Fruit fly (Drosophila melanogaster) whole organism, embryonic: ENCODE data around the gene CG1847.

Experiments used
- Abd-B ChIP-seq: fragments of 200-800 bp; sonication (Bioruptor generic); optimal IDR thresholded peaks from 2 replicates; lab custom pipeline; 2018; ENCODE audit warnings: missing biosample characterization, mild to moderate bottlenecking, missing genetic modification characterization, moderate library complexity
- Atf3 ChIP-seq: fragments of 200-800 bp; sonication (Bioruptor generic); optimal IDR thresholded peaks from 3 replicates; lab custom pipeline; 2016; ENCODE audit warnings: missing biosample characterization, missing genetic modification characterization
- Awh ChIP-seq: fragments of 200-800 bp; sonication (Bioruptor generic); IDR thresholded peaks from 2 replicates; pipeline ENCODE4, ENCODE4 v1.3.6; 2022; ENCODE audit warnings: missing biosample characterization, missing genetic modification characterization
- CG10959 ChIP-seq: fragments of 200-800 bp; sonication (Bioruptor generic); IDR thresholded peaks from 2 replicates; pipeline ENCODE4 v1.3.6; 2022; ENCODE audit warnings: missing biosample characterization, missing genetic modification characterization
- CG11093 ChIP-seq: fragments of 200-800 bp; sonication (Bioruptor generic); IDR thresholded peaks from 3 replicates; pipeline ENCODE4 v1.3.6; 2022; ENCODE audit warnings: missing biosample characterization, missing genetic modification characterization
- CG12155 ChIP-seq: fragments of 200-800 bp; sonication (Bioruptor generic); optimal IDR thresholded peaks from 3 replicates; lab custom pipeline; 2016; ENCODE audit warnings: missing biosample characterization, missing genetic modification characterization
- CG12391 ChIP-seq: fragments of 200-800 bp; sonication (Bioruptor generic); optimal IDR thresholded peaks from 3 replicates; lab custom pipeline; 2018; ENCODE audit warnings: missing biosample characterization, mild to moderate bottlenecking, missing genetic modification characterization, moderate library complexity
- CG14050 ChIP-seq: fragments of 200-800 bp; sonication (Bioruptor generic); IDR thresholded peaks from 3 replicates; pipeline ENCODE4 v1.3.6; 2022; ENCODE audit warnings: missing biosample characterization, missing genetic modification characterization
- CG14441 ChIP-seq: fragments of 200-800 bp; sonication (Bioruptor generic); IDR thresholded peaks from 2 replicates; pipeline ENCODE4 v1.3.6; 2022; ENCODE audit warnings: missing biosample characterization, missing genetic modification characterization
- CG14667 ChIP-seq: fragments of 200-800 bp; sonication (Bioruptor generic); IDR thresholded peaks from 2 replicates; pipeline ENCODE4 v1.3.6; 2022; ENCODE audit warnings: missing biosample characterization, missing genetic modification characterization
- CG16815 ChIP-seq: fragments of 200-800 bp; sonication (Bioruptor generic); optimal IDR thresholded peaks from 3 replicates; lab custom pipeline; 2017; ENCODE audit warnings: missing biosample characterization, mild to moderate bottlenecking, missing genetic modification characterization
- CG2120 ChIP-seq: fragments of 200-800 bp; sonication (Bioruptor generic); optimal IDR thresholded peaks from 3 replicates; lab custom pipeline; 2016; ENCODE audit warnings: missing biosample characterization, missing genetic modification characterization
- CG31388 ChIP-seq: fragments of 200-800 bp; sonication (Bioruptor generic); optimal IDR thresholded peaks from 2 replicates; lab custom pipeline; 2016; ENCODE audit warnings: missing biosample characterization, missing genetic modification characterization
- CG32772 ChIP-seq: fragments of 200-800 bp; sonication (Bioruptor generic); IDR thresholded peaks from 2 replicates; pipeline ENCODE4 v1.3.6; 2022; ENCODE audit warnings: missing biosample characterization, missing genetic modification characterization
- CG3407 ChIP-seq: fragments of 200-800 bp; sonication (Bioruptor generic); optimal IDR thresholded peaks from 2 replicates; lab custom pipeline; 2018; ENCODE audit warnings: missing biosample characterization, mild to moderate bottlenecking, missing genetic modification characterization
- CG4328 ChIP-seq: fragments of 200-800 bp; sonication (Bioruptor generic); optimal IDR thresholded peaks from 3 replicates; lab custom pipeline; 2017; ENCODE audit warnings: missing biosample characterization, missing genetic modification reagents, missing genetic modification characterization
- CG5180 ChIP-seq: fragments of 200-800 bp; sonication (Bioruptor generic); optimal IDR thresholded peaks from 3 replicates; lab custom pipeline; 2017; ENCODE audit warnings: missing biosample characterization, missing genetic modification characterization, mild to moderate bottlenecking, moderate library complexity, missing genetic modification reagents
- CG6689 ChIP-seq: fragments of 200-800 bp; sonication (Bioruptor generic); IDR thresholded peaks from 2 replicates; pipeline ENCODE4 v1.3.6; 2022; ENCODE audit warnings: missing biosample characterization, missing genetic modification characterization
- CG6854 ChIP-seq: fragments of 200-800 bp; sonication (Bioruptor generic); optimal IDR thresholded peaks from 3 replicates; lab custom pipeline; 2017; ENCODE audit warnings: missing biosample characterization, mild to moderate bottlenecking, missing genetic modification characterization
- CG8944 ChIP-seq: fragments of 200-800 bp; sonication (Bioruptor generic); optimal IDR thresholded peaks from 3 replicates; lab custom pipeline; 2016; ENCODE audit warnings: missing biosample characterization, missing genetic modification characterization
- CG9437 ChIP-seq: fragments of 200-800 bp; sonication (Bioruptor generic); optimal IDR thresholded peaks from 2 replicates; lab custom pipeline; 2018; ENCODE audit warnings: missing biosample characterization, mild to moderate bottlenecking, missing genetic modification characterization
- Doc2 ChIP-seq: fragments of 200-800 bp; sonication (Bioruptor generic); IDR thresholded peaks from 2 replicates; pipeline ENCODE4 v1.3.6; 2022; ENCODE audit warnings: missing biosample characterization, missing genetic modification characterization
- Dref ChIP-seq: fragments of 200-800 bp; sonication (Bioruptor generic); IDR thresholded peaks from 2 replicates; pipeline ENCODE4 v1.3.6; 2022; ENCODE audit warnings: missing biosample characterization, missing genetic modification characterization
- E2f1 ChIP-seq: fragments of 200-800 bp; sonication (Bioruptor generic); IDR thresholded peaks from 2 replicates; pipeline ENCODE4 v1.3.6; 2022; ENCODE audit warnings: missing biosample characterization, missing genetic modification characterization
- Ets65A ChIP-seq: fragments of 200-800 bp; sonication (Bioruptor generic); peaks from one replicate; lab custom pipeline; 2016; ENCODE audit warnings: missing biosample characterization, missing genetic modification characterization
- Ets97D ChIP-seq: fragments of 200-800 bp; sonication (Bioruptor generic); optimal IDR thresholded peaks from 3 replicates; lab custom pipeline; 2016; ENCODE audit warnings: missing biosample characterization, missing genetic modification characterization
- H2.0 ChIP-seq: fragments of 200-800 bp; sonication (Bioruptor generic); IDR thresholded peaks from 2 replicates; pipeline ENCODE4 v1.3.6; 2022; ENCODE audit warnings: missing biosample characterization, missing genetic modification characterization
- Hsf ChIP-seq: fragments of 200-800 bp; sonication (Bioruptor generic); optimal IDR thresholded peaks from 3 replicates; lab custom pipeline; 2016; ENCODE audit warnings: missing biosample characterization, missing genetic modification characterization
- MTF-1 ChIP-seq: fragments of 200-800 bp; sonication (Bioruptor generic); optimal IDR thresholded peaks from 2 replicates; lab custom pipeline; 2018; ENCODE audit warnings: missing biosample characterization, mild to moderate bottlenecking, missing genetic modification characterization, borderline replicate concordance
- Mad ChIP-seq: fragments of 200-800 bp; sonication (Bioruptor generic); optimal IDR thresholded peaks from 2 replicates; lab custom pipeline; 2016; ENCODE audit warnings: missing biosample characterization, missing genetic modification characterization
- Mes4 ChIP-seq: fragments of 200-800 bp; sonication (Bioruptor generic); optimal IDR thresholded peaks from 2 replicates; lab custom pipeline; 2016; ENCODE audit warnings: missing biosample characterization, missing genetic modification characterization
- Ravus ChIP-seq: fragments of 200-800 bp; sonication (Bioruptor generic); IDR thresholded peaks from 2 replicates; pipeline ENCODE4 v1.3.6; 2022; ENCODE audit warnings: missing biosample characterization, missing genetic modification characterization
- Sry-δ ChIP-seq: fragments of 200-800 bp; sonication (Bioruptor generic); optimal IDR thresholded peaks from 2 replicates; lab custom pipeline; 2016; ENCODE audit warnings: missing biosample characterization, missing genetic modification characterization
- Xbp1 ChIP-seq: fragments of 200-800 bp; sonication (Bioruptor generic); optimal IDR thresholded peaks from 3 replicates; lab custom pipeline; 2016; ENCODE audit warnings: missing biosample characterization, mild to moderate bottlenecking, missing genetic modification characterization
- ara ChIP-seq: fragments of 200-800 bp; sonication (Bioruptor generic); IDR thresholded peaks from 2 replicates; pipeline ENCODE4 v1.3.6; 2022; ENCODE audit warnings: missing biosample characterization, missing genetic modification characterization
- ato ChIP-seq: fragments of 200-800 bp; sonication (Bioruptor generic); IDR thresholded peaks from 2 replicates; pipeline ENCODE4 v1.3.6; 2022; ENCODE audit warnings: missing biosample characterization, missing genetic modification characterization; ENCODE audit not compliant: partially characterized antibody
- caup ChIP-seq: fragments of 200-800 bp; sonication (Bioruptor generic); optimal IDR thresholded peaks from 3 replicates; lab custom pipeline; 2017; ENCODE audit warnings: missing biosample characterization, mild to moderate bottlenecking, missing genetic modification characterization, moderate library complexity; ENCODE audit not compliant: severe bottlenecking
- dan ChIP-seq: fragments of 200-800 bp; sonication (Bioruptor generic); IDR thresholded peaks from 2 replicates; pipeline ENCODE4 v1.3.6; 2022; ENCODE audit warnings: missing biosample characterization, missing genetic modification characterization
- dm ChIP-seq: fragments of 200-800 bp; sonication (Bioruptor generic); optimal IDR thresholded peaks from 3 replicates; lab custom pipeline; 2016; ENCODE audit warnings: missing biosample characterization, missing genetic modification characterization
- dmrt11E ChIP-seq: fragments of 200-800 bp; sonication (Bioruptor generic); optimal IDR thresholded peaks from 3 replicates; lab custom pipeline; 2018; ENCODE audit warnings: missing biosample characterization, mild to moderate bottlenecking, missing genetic modification characterization, moderate library complexity
- emc ChIP-seq: fragments of 200-800 bp; sonication (Bioruptor generic); optimal IDR thresholded peaks from 2 replicates; lab custom pipeline; 2016; ENCODE audit warnings: missing biosample characterization, missing genetic modification characterization
- ewg ChIP-seq: fragments of 200-800 bp; sonication (Bioruptor generic); optimal IDR thresholded peaks from 3 replicates; lab custom pipeline; 2017; ENCODE audit warnings: mild to moderate bottlenecking, missing biosample characterization, missing genetic modification reagents, missing genetic modification characterization
- gfzf ChIP-seq: fragments of 200-800 bp; sonication (Bioruptor generic); optimal IDR thresholded peaks from 2 replicates; lab custom pipeline; 2016; ENCODE audit warnings: missing biosample characterization, mild to moderate bottlenecking, missing genetic modification characterization, moderate library complexity
- jigr1 ChIP-seq: fragments of 200-800 bp; sonication (Bioruptor generic); IDR thresholded peaks from 3 replicates; pipeline ENCODE4 v1.3.6; 2022; ENCODE audit warnings: missing biosample characterization, missing genetic modification characterization
- kah ChIP-seq: fragments of 200-800 bp; sonication (Bioruptor generic); optimal IDR thresholded peaks from 2 replicates; lab custom pipeline; 2018; ENCODE audit warnings: missing biosample characterization, mild to moderate bottlenecking, missing genetic modification characterization
- kni ChIP-seq: fragments of 200-800 bp; sonication (Bioruptor generic); optimal IDR thresholded peaks from 3 replicates; lab custom pipeline; 2017; ENCODE audit warnings: mild to moderate bottlenecking, missing biosample characterization, missing genetic modification reagents, missing genetic modification characterization
- lab ChIP-seq: fragments of 200-800 bp; sonication (Bioruptor generic); optimal IDR thresholded peaks from 3 replicates; lab custom pipeline; 2017; ENCODE audit warnings: missing biosample characterization, missing genetic modification characterization, mild to moderate bottlenecking, moderate library complexity, missing genetic modification reagents
- lbe ChIP-seq: fragments of 200-800 bp; sonication (Bioruptor generic); optimal IDR thresholded peaks from 2 replicates; lab custom pipeline; 2016; ENCODE audit warnings: missing biosample characterization, mild to moderate bottlenecking, missing genetic modification characterization
- peb ChIP-seq: fragments of 200-800 bp; sonication (Bioruptor generic); IDR thresholded peaks from 2 replicates; pipeline ENCODE4 v1.3.6; 2022; ENCODE audit warnings: missing biosample characterization, missing genetic modification characterization
- phol ChIP-seq: fragments of 200-800 bp; sonication (Bioruptor generic); optimal IDR thresholded peaks from 3 replicates; lab custom pipeline; 2018; ENCODE audit warnings: missing biosample characterization, mild to moderate bottlenecking, missing genetic modification characterization, moderate library complexity
- pnt ChIP-seq: fragments of 200-800 bp; sonication (Bioruptor generic); optimal IDR thresholded peaks from 3 replicates; lab custom pipeline; 2016; ENCODE audit warnings: missing biosample characterization, missing genetic modification characterization
- sc ChIP-seq, 3 experiments: fragments of >200 bp in 2 of 3; fragments of 200-800 bp in 1 of 3; sonication (Bioruptor generic) in 1 of 3; optimal IDR thresholded peaks; 2 replicates in 2 of 3; 3 replicates in 1 of 3; lab custom pipeline; 2017; ENCODE audit warnings: mild to moderate bottlenecking in 1 of 3, missing biosample characterization in 1 of 3, missing genetic modification characterization in 1 of 3, missing genetic modification reagents in 1 of 3

Gene CG1847

DNA sequence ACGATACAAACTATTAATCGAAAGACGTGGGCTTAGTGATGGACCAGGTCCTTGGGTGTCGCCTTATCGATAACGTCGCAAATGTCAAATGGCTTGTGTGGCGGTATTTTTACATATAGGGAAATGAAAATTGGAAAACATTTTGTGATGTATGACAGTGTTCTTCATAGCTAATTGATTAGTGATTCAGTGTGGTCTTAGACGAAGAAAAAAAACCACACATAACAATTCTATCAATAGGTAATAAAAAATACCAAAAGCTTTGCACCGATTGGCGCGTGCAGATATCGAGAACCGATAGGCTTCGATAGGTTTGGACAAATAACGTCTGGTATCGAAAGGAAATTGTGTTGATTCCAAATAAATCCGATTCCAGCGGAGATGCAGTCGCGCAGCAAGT is at the start of gene CG1847, which contains the start of gene Nrd1 (continued):
- TF ChIP-seq Dref (GFP tag; lab: Robert Waterston, UW) (peak; percentile 72), E2f1 (GFP tag; lab: Robert Waterston, UW) (no peak), CG9437 (GFP tag; lab: Kevin White, UChicago) (peak; percentile 97), Ravus (no peak), jigr1 (GFP tag; lab: Robert Waterston, UW) (no peak), lab (GFP tag; lab: Kevin White, UChicago) (no peak), Awh (GFP tag; lab: Robert Waterston, UW) (no peak), lbe (no peak), pnt (GFP tag; lab: Kevin White, UChicago) (no peak), Hsf (GFP tag; lab: Kevin White, UChicago) (no peak), CG14667 (no peak), H2.0 (GFP tag; lab: Robert Waterston, UW) (no peak), CG16815 (GFP tag; lab: Kevin White, UChicago) (no peak), CG4328 (GFP tag; lab: Kevin White, UChicago) (no peak), CG12155 (no peak), CG14050 (GFP tag; lab: Robert Waterston, UW) (no peak), CG5180 (GFP tag; lab: Kevin White, UChicago) (no peak), Xbp1 (GFP tag; lab: Kevin White, UChicago) (no peak), kni (GFP tag; lab: Kevin White, UChicago) (no peak), CG11093 (no peak), CG31388 (GFP tag; lab: Kevin White, UChicago) (no peak), CG2120 (GFP tag; lab: Kevin White, UChicago) (no peak), CG32772 (GFP tag; lab: Robert Waterston, UW) (no peak), CG3407 (GFP tag; lab: Kevin White, UChicago) (no peak), dan (GFP tag; lab: Robert Waterston, UW) (no peak), peb (GFP tag; lab: Robert Waterston, UW) (no peak), Mes4 (GFP tag; lab: Kevin White, UChicago) (no peak), CG6689 (GFP tag; lab: Robert Waterston, UW) (no peak), dm (no peak), emc (GFP tag; lab: Kevin White, UChicago) (no peak), Ets97D (GFP tag; lab: Kevin White, UChicago) (peak; percentile 17), ewg (GFP tag; lab: Kevin White, UChicago) (no peak), ato (GFP tag; lab: Robert Waterston, UW) (peak; percentile 65), Mad (GFP tag; lab: Kevin White, UChicago) (no peak), Doc2 (GFP tag; lab: Robert Waterston, UW) (no peak), CG8944 (GFP tag; lab: Kevin White, UChicago) (no peak), caup (GFP tag; lab: Kevin White, UChicago) (no peak), CG14441 (GFP tag; lab: Robert Waterston, UW) (no peak), Sry-δ (peak; percentile 88), dmrt11E (tag; lab: Kevin White, UChicago) (no peak), ara (GFP tag; lab: Robert Waterston, UW) (no peak), phol (peak; percentile 10), CG6854 (GFP tag; lab: Kevin White, UChicago) (no peak), Ets65A (GFP tag; lab: Kevin White, UChicago) (no peak), CG12391 (tag; lab: Kevin White, UChicago) (no peak), CG10959 (no peak), kah (no peak), Abd-B (GFP tag; lab: Kevin White, UChicago) (no peak), MTF-1 (GFP tag; lab: Kevin White, UChicago) (no peak), sc (optimal IDR thresholded peaks at IDR 0.05; lab: Kevin White, UChicago) (no peak), sc (GFP tag; optimal IDR thresholded peaks at IDR 0.05; lab: Kevin White, UChicago) (no peak), gfzf (GFP tag; lab: Kevin White, UChicago) (peak; percentile 56), Atf3 (GFP tag; lab: Kevin White, UChicago) (no peak)
